Fruit fly (Drosophila melanogaster): Measurements from ENCODE around the gene RnpS1.

RnpS1 gene

dm6 chr3R:9598099-9598498 lies 46.3 kb downstream of the RnpS1 start (continued):
- TF ChIP-seq eve (GFP tag; optimal IDR thresholded peaks at IDR 0.05) (peak in 1 of 2 experiments; percentile 85), CG18011 (GFP tag; optimal IDR thresholded peaks at IDR 0.05) (no peak), lola (GFP tag; optimal IDR thresholded peaks at IDR 0.05) (peak in 1 of 3 experiments; percentile 73), CG15514 (GFP tag; optimal IDR thresholded peaks at IDR 0.05) (no peak), Chrac-16 (GFP tag; optimal IDR thresholded peaks at IDR 0.05) (peak; percentile 55), pita (GFP tag; optimal IDR thresholded peaks at IDR 0.05) (no peak), so (GFP tag; IDR thresholded peaks at IDR 0.05) (0 out of 3 replicates have a peak, but pooled peaks have one; percentile 15), insv (GFP tag; optimal IDR thresholded peaks at IDR 0.05) (no peak), en (GFP tag; optimal IDR thresholded peaks at IDR 0.05) (no peak), Med (GFP tag) (peak; percentile 58), ash1 (GFP tag; optimal IDR thresholded peaks at IDR 0.05) (no peak), lmd (GFP tag; IDR thresholded peaks at IDR 0.05) (peak; percentile 44; the same call in 1 of the 2 replicates), CG4707 (GFP tag; optimal IDR thresholded peaks at IDR 0.05) (peak; percentile 42), BtbVII (GFP tag; optimal IDR thresholded peaks at IDR 0.05) (no peak), CG8478 (optimal IDR thresholded peaks at IDR 0.05) (no peak), Mrtf (GFP tag; IDR thresholded peaks at IDR 0.05) (0 out of 3 replicates have a peak, but pooled peaks have one; percentile 18), CG17359 (tag; optimal IDR thresholded peaks at IDR 0.05) (peak; percentile 73), CG4404 (GFP tag; IDR thresholded peaks at IDR 0.05) (peak; percentile 58), ewg (GFP tag; optimal IDR thresholded peaks at IDR 0.05) (peak; percentile 48), Stat92E (GFP tag; optimal IDR thresholded peaks at IDR 0.05) (no peak), br (optimal IDR thresholded peaks at IDR 0.05) (no peak), Lim3 (GFP tag; IDR thresholded peaks at IDR 0.05) (no peak), Spps (tag; optimal IDR thresholded peaks at IDR 0.05) (peak; percentile 62), pfk (GFP tag; optimal IDR thresholded peaks at IDR 0.05) (no peak), CG11723 (GFP tag; optimal IDR thresholded peaks at IDR 0.05) (peak; percentile 29), CG1529 (GFP tag; optimal IDR thresholded peaks at IDR 0.05) (peak; percentile 52), ems (GFP tag; optimal IDR thresholded peaks at IDR 0.05) (no peak), CoRest (tag; optimal IDR thresholded peaks at IDR 0.05) (peak; percentile 54), CG2875 (GFP tag; optimal IDR thresholded peaks at IDR 0.05) (peak; percentile 54), Gsc (GFP tag; IDR thresholded peaks at IDR 0.05) (no peak), ab (GFP tag; optimal IDR thresholded peaks at IDR 0.05) (peak; percentile 26), pan (optimal IDR thresholded peaks at IDR 0.05) (no peak), pan (GFP tag; optimal IDR thresholded peaks at IDR 0.05 in 1 of 2, IDR thresholded peaks at IDR 0.05 in 1 of 2) (no peak), fru (optimal IDR thresholded peaks at IDR 0.05) (no peak), CG13296 (GFP tag; optimal IDR thresholded peaks at IDR 0.05) (no peak), CG16815 (GFP tag; optimal IDR thresholded peaks at IDR 0.05) (peak; percentile 40), usp (GFP tag; optimal IDR thresholded peaks at IDR 0.05) (no peak), pum (GFP tag; optimal IDR thresholded peaks at IDR 0.05) (peak; percentile 43), Drgx (GFP tag; IDR thresholded peaks at IDR 0.05) (peak; percentile 73), Atf-2 (GFP tag; optimal IDR thresholded peaks at IDR 0.05) (peak; percentile 53), pros (GFP tag; optimal IDR thresholded peaks at IDR 0.05) (no peak), CG5953 (GFP tag; IDR thresholded peaks at IDR 0.05) (no peak), Aef1 (GFP tag; IDR thresholded peaks at IDR 0.05) (no peak), CG10366 (GFP tag; IDR thresholded peaks at IDR 0.05) (peak; percentile 38; the same call in 1 of the 2 replicates), sc (optimal IDR thresholded peaks at IDR 0.05) (no peak), sc (GFP tag; optimal IDR thresholded peaks at IDR 0.05) (peak; percentile 38), CG12236 (GFP tag; optimal IDR thresholded peaks at IDR 0.05) (peak; percentile 26), Mad (GFP tag; optimal IDR thresholded peaks at IDR 0.05) (peak; percentile 18), Eip74EF (GFP tag; optimal IDR thresholded peaks at IDR 0.05) (no peak), Oaz (GFP tag; IDR thresholded peaks at IDR 0.05) (no peak), sd (tag; optimal IDR thresholded peaks at IDR 0.05) (no peak), ranshi (GFP tag; IDR thresholded peaks at IDR 0.05) (0 out of 2 replicates have a peak, but pooled peaks have one; percentile 11)
